Worm (Caenorhabditis elegans) whole organism, L1 larva: ENCODE results near the gene evl-14.

Experiments
- C16A3.4 ChIP-seq: fragments of 150-350 bp; optimal IDR thresholded peaks from 2 replicates; lab custom pipeline; 2014; ENCODE audit warnings: missing biosample characterization, missing genetic modification characterization
- F16B12.6 ChIP-seq: fragments of 150-350 bp; optimal IDR thresholded peaks from 2 replicates; lab custom pipeline; 2014; ENCODE audit warnings: missing biosample characterization, missing genetic modification characterization
- aha-1 ChIP-seq: fragments of 150-350 bp; optimal IDR thresholded peaks from 2 replicates; lab custom pipeline; 2014; ENCODE audit warnings: missing biosample characterization, missing genetic modification characterization
- aly-2 ChIP-seq: fragments of 150-350 bp; optimal IDR thresholded peaks from 2 replicates; lab custom pipeline; 2014; ENCODE audit warnings: missing biosample characterization, missing genetic modification characterization
- ama-1 ChIP-seq: fragments of 150-350 bp; optimal IDR thresholded peaks from 2 replicates; lab custom pipeline; 2014
- blmp-1 ChIP-seq: fragments of 150-350 bp; optimal IDR thresholded peaks from 2 replicates; lab custom pipeline; 2014; ENCODE audit warnings: missing biosample characterization, missing genetic modification characterization
- dsc-1 ChIP-seq: sonication (generic microtip); optimal IDR thresholded peaks from 2 replicates; lab custom pipeline; 2016; ENCODE audit warnings: mild to moderate bottlenecking, missing genetic modification characterization, missing compliant biosample characterization
- efl-1 ChIP-seq, 4 experiments: fragments of 150-350 bp; optimal IDR thresholded peaks in 3 of 4; peaks in 1 of 4; 1 replicate in 1 of 4; 2 replicates in 3 of 4; lab custom pipeline; 2014; ENCODE audit warnings: missing biosample characterization in 2 of 4, missing genetic modification characterization in 2 of 4, missing genetic modification reagents in 2 of 4
- efl-3 ChIP-seq: fragments of 200-800 bp; sonication (Bioruptor generic); optimal IDR thresholded peaks from 2 replicates; lab custom pipeline; 2018; ENCODE audit warnings: mild to moderate bottlenecking, missing genetic modification characterization, missing compliant biosample characterization
- egl-13 ChIP-seq: sonication (generic microtip); optimal IDR thresholded peaks from 2 replicates; lab custom pipeline; 2016; ENCODE audit warnings: missing genotype, missing genetic modification reagents, missing genetic modification characterization, missing compliant biosample characterization
- egl-27 ChIP-seq, 2 experiments: fragments of 150-350 bp in 1 of 2; sonication (generic microtip); optimal IDR thresholded peaks; 3 replicates each; lab custom pipeline; 2017 to 2018; ENCODE audit warnings: missing biosample characterization in 2 of 2, missing genetic modification characterization in 2 of 2, missing genetic modification reagents in 2 of 2
- elt-3 ChIP-seq, 6 experiments: fragments of 150-350 bp in 1 of 6; sonication (generic microtip); optimal IDR thresholded peaks; 2 replicates each; lab custom pipeline; 2017 to 2018; ENCODE audit warnings: missing biosample characterization in 6 of 6, missing genetic modification characterization in 6 of 6, inconsistent platforms in 1 of 6
- ets-5 ChIP-seq: fragments of 200-800 bp; sonication (Bioruptor generic); IDR thresholded peaks from 2 replicates; pipeline ENCODE4 v1.3.6; 2022; ENCODE audit warnings: missing genetic modification characterization, missing compliant biosample characterization
- fkh-10 ChIP-seq: sonication (generic microtip); optimal IDR thresholded peaks from 2 replicates; lab custom pipeline; 2017; ENCODE audit warnings: missing biosample characterization, missing genetic modification reagents, missing genetic modification characterization
- fkh-4 ChIP-seq: sonication (generic microtip); optimal IDR thresholded peaks from 2 replicates; lab custom pipeline; 2016; ENCODE audit warnings: missing compliant biosample characterization, missing genetic modification characterization, borderline replicate concordance
- fos-1 ChIP-seq: fragments of 150-350 bp; optimal IDR thresholded peaks from 2 replicates; lab custom pipeline; 2014; ENCODE audit warnings: missing biosample characterization, missing genetic modification characterization
- hlh-17 ChIP-seq: fragments of 200-800 bp; sonication (Bioruptor generic); optimal IDR thresholded peaks from 2 replicates; lab custom pipeline; 2018; ENCODE audit warnings: missing genetic modification characterization, mild to moderate bottlenecking, missing compliant biosample characterization, moderate library complexity, borderline replicate concordance
- hpl-2 ChIP-seq: fragments of 150-350 bp; optimal IDR thresholded peaks from 2 replicates; lab custom pipeline; 2014; ENCODE audit warnings: missing biosample characterization, missing genetic modification reagents, missing genetic modification characterization
- isw-1 ChIP-seq: fragments of 200-800 bp; sonication (Bioruptor generic); IDR thresholded peaks from 2 replicates; pipeline ENCODE4 v1.3.6; 2022; ENCODE audit warnings: missing genetic modification characterization, missing compliant biosample characterization
- jun-1 ChIP-seq: fragments of 150-350 bp; optimal IDR thresholded peaks from 2 replicates; lab custom pipeline; 2014; ENCODE audit warnings: missing biosample characterization, missing genetic modification reagents, missing genetic modification characterization
- lin-14 ChIP-seq: fragments of 200-800 bp; sonication (Bioruptor generic); optimal IDR thresholded peaks from 2 replicates; lab custom pipeline; 2018; ENCODE audit warnings: mild to moderate bottlenecking, missing genetic modification characterization, moderate library complexity, missing compliant biosample characterization
- lin-35 ChIP-seq, 2 experiments: fragments of 150-350 bp; optimal IDR thresholded peaks; 2 replicates each; lab custom pipeline; 2014; ENCODE audit warnings: missing biosample characterization in 2 of 2, missing genetic modification characterization in 2 of 2, missing genetic modification reagents in 2 of 2
- lir-3 ChIP-seq: sonication (generic microtip); optimal IDR thresholded peaks from 2 replicates; lab custom pipeline; 2016; ENCODE audit warnings: mild to moderate bottlenecking, missing genetic modification characterization, moderate library complexity, missing compliant biosample characterization; ENCODE audit not compliant: poor library complexity
- mab-9 ChIP-seq: fragments of 200-800 bp; sonication (Bioruptor generic); IDR thresholded peaks from 2 replicates; pipeline ENCODE4 v1.3.6; 2022; ENCODE audit warnings: missing genetic modification reagents, missing genetic modification characterization, missing compliant biosample characterization
- mdl-1 ChIP-seq, 2 experiments: fragments of 150-350 bp; optimal IDR thresholded peaks; 2 replicates each; lab custom pipeline; 2014 to 2017; ENCODE audit warnings: missing biosample characterization in 2 of 2, missing genetic modification characterization in 2 of 2, inconsistent platforms in 1 of 2
- nhr-12 ChIP-seq: sonication (generic microtip); optimal IDR thresholded peaks from 2 replicates; lab custom pipeline; 2017; ENCODE audit warnings: missing biosample characterization, missing genetic modification characterization
- nhr-20 ChIP-seq: sonication (generic microtip); optimal IDR thresholded peaks from 2 replicates; lab custom pipeline; 2016; ENCODE audit warnings: mild to moderate bottlenecking, missing genetic modification characterization, missing compliant biosample characterization
- nhr-237 ChIP-seq: fragments of 150-350 bp; optimal IDR thresholded peaks from 2 replicates; lab custom pipeline; 2014; ENCODE audit warnings: missing biosample characterization, missing genetic modification characterization
- nhr-28 ChIP-seq: fragments of 150-350 bp; optimal IDR thresholded peaks from 2 replicates; lab custom pipeline; 2014; ENCODE audit warnings: missing biosample characterization, missing genetic modification characterization
- nhr-47 ChIP-seq: sonication (generic microtip); optimal IDR thresholded peaks from 2 replicates; lab custom pipeline; 2016; ENCODE audit warnings: mild to moderate bottlenecking, missing genetic modification characterization, moderate library complexity, missing compliant biosample characterization
- nhr-76 ChIP-seq: sonication (generic microtip); optimal IDR thresholded peaks from 2 replicates; lab custom pipeline; 2017; ENCODE audit warnings: missing biosample characterization, missing genetic modification characterization
- nhr-77 ChIP-seq: fragments of 150-350 bp; optimal IDR thresholded peaks from 2 replicates; lab custom pipeline; 2014; ENCODE audit warnings: missing biosample characterization, missing genetic modification characterization
- nhr-84 ChIP-seq: sonication (generic microtip); optimal IDR thresholded peaks from 2 replicates; lab custom pipeline; 2017; ENCODE audit warnings: missing biosample characterization, missing genetic modification characterization
- nhr-90 ChIP-seq: sonication (generic microtip); optimal IDR thresholded peaks from 2 replicates; lab custom pipeline; 2016; ENCODE audit warnings: mild to moderate bottlenecking, missing genetic modification characterization, missing compliant biosample characterization; ENCODE audit not compliant: poor library complexity
- pqm-1 ChIP-seq: sonication (generic microtip); optimal IDR thresholded peaks from 3 replicates; lab custom pipeline; 2017; ENCODE audit warnings: missing biosample characterization, missing genetic modification characterization
- rnt-1 ChIP-seq: sonication (generic microtip); optimal IDR thresholded peaks from 2 replicates; lab custom pipeline; 2016; ENCODE audit warnings: mild to moderate bottlenecking, missing genetic modification characterization, moderate library complexity, missing compliant biosample characterization
- snpc-4 ChIP-seq: fragments of 150-350 bp; optimal IDR thresholded peaks from 2 replicates; lab custom pipeline; 2014; ENCODE audit warnings: missing biosample characterization, missing genetic modification characterization
- snu-23 ChIP-seq: sonication (generic microtip); optimal IDR thresholded peaks from 2 replicates; lab custom pipeline; 2016; ENCODE audit warnings: missing genetic modification characterization, missing compliant biosample characterization
- sup-37 ChIP-seq: fragments of 200-800 bp; sonication (Bioruptor generic); optimal IDR thresholded peaks from 2 replicates; lab custom pipeline; 2018; ENCODE audit warnings: mild to moderate bottlenecking, missing genetic modification characterization, missing compliant biosample characterization
- tbx-2 ChIP-seq: sonication (generic microtip); optimal IDR thresholded peaks from 2 replicates; lab custom pipeline; 2016; ENCODE audit warnings: missing genetic modification characterization, missing compliant biosample characterization
- tlp-1 ChIP-seq: fragments of 150-350 bp; optimal IDR thresholded peaks from 2 replicates; lab custom pipeline; 2014; ENCODE audit warnings: missing biosample characterization, missing genetic modification characterization
- unc-30 ChIP-seq: sonication (generic microtip); optimal IDR thresholded peaks from 2 replicates; lab custom pipeline; 2017; ENCODE audit warnings: missing biosample characterization, missing genetic modification characterization
- unc-62 ChIP-seq: fragments of 150-350 bp; optimal IDR thresholded peaks from 2 replicates; lab custom pipeline; 2014; ENCODE audit warnings: missing biosample characterization, missing genetic modification reagents, missing genetic modification characterization
- unc-98 ChIP-seq: fragments of 200-800 bp; sonication (Bioruptor generic); IDR thresholded peaks from 2 replicates; pipeline ENCODE4 v1.3.6; 2022; ENCODE audit warnings: missing genetic modification characterization, missing compliant biosample characterization
- xbp-1 ChIP-seq: sonication (generic microtip); optimal IDR thresholded peaks from 2 replicates; lab custom pipeline; 2016; ENCODE audit warnings: missing genetic modification characterization, missing compliant biosample characterization
- zag-1 ChIP-seq: fragments of 150-350 bp; optimal IDR thresholded peaks from 2 replicates; lab custom pipeline; 2014; ENCODE audit warnings: missing biosample characterization, missing genetic modification characterization
- ztf-4 ChIP-seq: fragments of 150-350 bp; optimal IDR thresholded peaks from 2 replicates; lab custom pipeline; 2014; ENCODE audit warnings: missing biosample characterization, missing genetic modification characterization

evl-14 gene

ce11 chrIII:4291216-4291691 lies 21.7 kb downstream of the evl-14 start, which contains the start of gene mcm-5 (continued):
- no peak for TF ChIP-seq isw-1
- no peak for TF ChIP-seq nhr-47
- no peak for TF ChIP-seq zag-1
- TF ChIP-seq fos-1 (tag; lab: Kevin White, UChicago): no peak
- TF ChIP-seq jun-1 (tag; lab: Kevin White, UChicago): no peak
- no peak for TF ChIP-seq hpl-2
- no peak for TF ChIP-seq nhr-77
- peak; percentile 36 for TF ChIP-seq C16A3.4 (tag; lab: Kevin White, UChicago)
- peak; percentile 34 for TF ChIP-seq nhr-20 (tag; lab: Kevin White, UChicago)
- TF ChIP-seq unc-30 (tag; lab: Kevin White, UChicago): no peak
- no peak for TF ChIP-seq nhr-12
- no peak for TF ChIP-seq sup-37 (GFP tag; lab: Kevin White, UChicago)
- TF ChIP-seq ets-5: no peak
- no peak for TF ChIP-seq mdl-1 (tag; optimal IDR thresholded peaks at IDR 0.05; lab: Kevin White, UChicago)
- no peak for TF ChIP-seq pqm-1 (tag; lab: Kevin White, UChicago)
- TF ChIP-seq aha-1 (tag; lab: Kevin White, UChicago): no peak
- TF ChIP-seq lin-35 (GFP tag; optimal IDR thresholded peaks at IDR 0.05; lab: Kevin White, UChicago): peak; percentile 82 to 89
- TF ChIP-seq unc-98: no peak
- no peak for TF ChIP-seq egl-13 (tag; lab: Kevin White, UChicago)
- peak in 1 of 6 experiments; percentile 48 for TF ChIP-seq elt-3 (tag; optimal IDR thresholded peaks at IDR 0.05; lab: Kevin White, UChicago)
- no peak for TF ChIP-seq nhr-84 (tag; lab: Kevin White, UChicago)
- TF ChIP-seq nhr-76 (tag; lab: Kevin White, UChicago): no peak
- TF ChIP-seq nhr-90 (tag; lab: Kevin White, UChicago): peak; percentile 28
- no peak for TF ChIP-seq mab-9
- peak; percentile 86 for TF ChIP-seq F16B12.6 (tag; lab: Kevin White, UChicago)

ce11 chrIII:4289952-4290351 lies 23.0 kb downstream of the evl-14 start:
- TF ChIP-seq blmp-1 (tag; lab: Kevin White, UChicago) (no peak), efl-1 (optimal IDR thresholded peaks at IDR 0.05; lab: Kevin White, UChicago) (no peak), efl-1 (GFP tag; optimal IDR thresholded peaks at IDR 0.05 in 1 of 2; lab: Kevin White, UChicago) (peak in 1 of 2 experiments; percentile 30)

DNA sequence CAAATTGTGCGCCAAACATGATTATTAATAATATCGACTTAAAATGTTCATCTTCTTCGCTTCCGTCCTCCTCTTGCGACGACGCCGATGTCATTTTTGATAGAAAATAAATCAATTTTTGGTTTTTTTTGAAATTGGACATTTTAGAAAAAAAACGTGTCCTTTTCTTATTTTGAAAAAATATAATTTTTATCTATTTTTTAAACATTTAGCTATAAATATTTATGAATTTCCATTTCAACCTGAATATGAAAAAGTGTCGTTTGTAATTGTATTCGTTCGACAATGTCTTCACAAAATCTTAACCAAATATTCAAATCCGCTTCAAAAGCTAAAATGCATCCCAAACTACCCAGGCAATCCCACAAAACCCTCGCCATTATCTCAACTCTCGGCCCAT lies 25.5 kb downstream of the evl-14 start, which contains the start of gene R10E4.3:
R10E4.3 (minus strand) TSS at position 101 of the 400 bp plus-strand sequence.
- TF ChIP-seq xbp-1 (tag; lab: Kevin White, UChicago) (no peak), lir-3 (tag; lab: Kevin White, UChicago) (no peak)

DNA sequence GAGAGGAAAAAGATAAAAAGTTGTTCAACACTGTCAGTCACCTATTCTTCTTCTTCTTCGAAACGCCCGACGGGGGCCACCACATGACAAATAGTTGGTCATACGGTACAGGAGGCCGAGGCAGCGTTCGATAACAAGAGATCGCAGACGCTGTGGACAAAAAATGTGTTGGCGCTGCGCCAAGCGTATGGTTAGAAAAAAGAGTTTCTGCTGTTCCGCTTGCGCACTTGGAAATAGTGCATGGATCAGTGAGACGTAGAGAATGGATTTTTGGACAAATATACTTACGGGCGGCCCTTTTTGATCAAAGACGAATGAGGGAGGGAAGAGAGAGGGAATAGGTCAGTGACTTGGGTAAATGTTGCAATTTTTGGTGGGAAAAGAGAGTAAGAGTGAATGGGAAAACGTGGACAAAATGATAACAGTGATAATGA lies 28.2 kb downstream of the evl-14 start:
- TF ChIP-seq aly-2 (tag; lab: Kevin White, UChicago): peak; percentile 9
- no peak for TF ChIP-seq unc-62 (GFP tag; lab: Kevin White, UChicago)
- TF ChIP-seq lin-35 (GFP tag; optimal IDR thresholded peaks at IDR 0.05; lab: Kevin White, UChicago): peak; percentile 44 to 81
- peak; percentile 54 for TF ChIP-seq snpc-4 (tag; lab: Kevin White, UChicago)
- TF ChIP-seq ama-1: no peak
- no peak for TF ChIP-seq fkh-4
- TF ChIP-seq xbp-1 (tag; lab: Kevin White, UChicago): peak; percentile 83
- peak; percentile 98 for TF ChIP-seq lin-14 (GFP tag; lab: Kevin White, UChicago)
- peak; percentile 94 for TF ChIP-seq snu-23 (GFP tag; lab: Kevin White, UChicago)
- peak; percentile 68 for TF ChIP-seq ztf-4 (tag; lab: Kevin White, UChicago)
- TF ChIP-seq ets-5: no peak
- no peak for TF ChIP-seq nhr-28
- TF ChIP-seq jun-1 (tag; lab: Kevin White, UChicago): peak; percentile 72
- TF ChIP-seq rnt-1 (tag; lab: Kevin White, UChicago): peak; percentile 57
- TF ChIP-seq blmp-1 (tag; lab: Kevin White, UChicago): peak; percentile 89
- no peak for TF ChIP-seq fkh-10 (GFP tag; lab: Kevin White, UChicago)
- peak; percentile 23 for TF ChIP-seq lir-3 (tag; lab: Kevin White, UChicago)
- TF ChIP-seq hlh-17 (GFP tag; lab: Kevin White, UChicago): no peak
- peak; percentile 59 for TF ChIP-seq nhr-237 (tag; lab: Kevin White, UChicago)
- TF ChIP-seq tbx-2 (tag; lab: Kevin White, UChicago): peak; percentile 87
- TF ChIP-seq dsc-1 (tag; lab: Kevin White, UChicago): no peak
- no peak; the same call in 1 of the 2 replicates for TF ChIP-seq isw-1
- peak in 1 of 2 experiments; percentile 13 for TF ChIP-seq egl-27 (tag; optimal IDR thresholded peaks at IDR 0.05; lab: Kevin White, UChicago)
- TF ChIP-seq tlp-1 (tag; lab: Kevin White, UChicago): no peak
- peak; percentile 63 for TF ChIP-seq C16A3.4 (tag; lab: Kevin White, UChicago)
- TF ChIP-seq nhr-76 (tag; lab: Kevin White, UChicago): no peak
- TF ChIP-seq unc-30 (tag; lab: Kevin White, UChicago): no peak
- peak; percentile 75 for TF ChIP-seq efl-3
